Fruit fly (Drosophila melanogaster) whole organism, prepupa: ENCODE measurements around the gene CG42259.

Experiments
- CG11762 ChIP-seq: fragments of 200-800 bp; sonication (Bioruptor generic); optimal IDR thresholded peaks from 3 replicates; lab custom pipeline; 2016; ENCODE audit warnings: missing biosample characterization, missing genetic modification characterization; ENCODE audit not compliant: insufficient read depth
- Met ChIP-seq: fragments of 200-800 bp; sonication (Bioruptor generic); optimal IDR thresholded peaks from 3 replicates; lab custom pipeline; 2016; ENCODE audit warnings: missing biosample characterization, missing genetic modification characterization
- dac ChIP-seq: fragments of 200-800 bp; sonication (Bioruptor generic); optimal IDR thresholded peaks from 2 replicates; lab custom pipeline; 2017; ENCODE audit warnings: missing biosample characterization, mild to moderate bottlenecking, missing genetic modification characterization
- dsx ChIP-seq: fragments of 200-800 bp; optimal IDR thresholded peaks from 3 replicates; lab custom pipeline; 2019; ENCODE audit warnings: missing biosample characterization, mild to moderate bottlenecking, missing genetic modification characterization, moderate library complexity; ENCODE audit not compliant: poor library complexity, severe bottlenecking
- eg ChIP-seq: fragments of 200-800 bp; sonication (Bioruptor generic); IDR thresholded peaks from 3 replicates; pipeline ENCODE4 v1.3.6; 2022; ENCODE audit warnings: missing biosample characterization, missing genetic modification characterization
- fd85E ChIP-seq: fragments of 200-800 bp; sonication (Bioruptor generic); optimal IDR thresholded peaks from 3 replicates; lab custom pipeline; 2016; ENCODE audit warnings: missing biosample characterization, missing genetic modification characterization

- TF ChIP-seq Met (GFP tag; lab: Kevin White, UChicago): peak; percentile 31
- TF ChIP-seq dsx: no peak
- no peak for TF ChIP-seq CG11762 (GFP tag; lab: Kevin White, UChicago)
- TF ChIP-seq dac (GFP tag; lab: Kevin White, UChicago): peak; percentile 29
- peak; percentile 50; the same call in 1 of the 3 replicates for TF ChIP-seq eg (GFP tag; lab: Robert Waterston, UW)
- TF ChIP-seq fd85E: no peak
Measured at dm6 chrX:1080715-1081114, 34.7 kb downstream of the CG42259 start.
